Worm (Caenorhabditis elegans): ENCODE results near the gene kle-2.

The kle-2 gene

ce11 chrIII:7928549-7929129 is 12.9 kb upstream of the kle-2 start, which contains the start of the genes C29E4.13 and npp-15:
TSS of gene C29E4.13 (minus strand) at chrIII:7928717.
TSS of gene npp-15 (plus strand) at chrIII:7929043.
- peak; percentile 20 for TF ChIP-seq nfya-1 (tag; optimal IDR thresholded peaks at IDR 0.05)
- no peak for TF ChIP-seq che-1 (tag; optimal IDR thresholded peaks at IDR 0.05)

- TF ChIP-seq ahr-1 (tag; optimal IDR thresholded peaks at IDR 0.05) (no peak), hlh-8 (tag; optimal IDR thresholded peaks at IDR 0.05) (no peak), dve-1 (tag; optimal IDR thresholded peaks at IDR 0.05) (no peak), pqm-1 (tag; optimal IDR thresholded peaks at IDR 0.05) (no peak), dmd-4 (tag; optimal IDR thresholded peaks at IDR 0.05; ENCODE audit: borderline replicate concordance) (no peak), ceh-2 (tag; optimal IDR thresholded peaks at IDR 0.05) (no peak), lin-11 (tag; optimal IDR thresholded peaks at IDR 0.05) (no peak), che-1 (tag; optimal IDR thresholded peaks at IDR 0.05) (no peak), ceh-22 (tag; optimal IDR thresholded peaks at IDR 0.05) (no peak), pha-2 (tag; optimal IDR thresholded peaks at IDR 0.05) (no peak), syd-9 (tag; optimal IDR thresholded peaks at IDR 0.05) (no peak), ceh-48 (tag; optimal IDR thresholded peaks at IDR 0.05) (no peak), ceh-24 (tag; optimal IDR thresholded peaks at IDR 0.05) (no peak), unc-3 (GFP tag; conservative IDR thresholded peaks at IDR 0.05) (no peak), unc-3 (tag; optimal IDR thresholded peaks at IDR 0.05) (no peak), ama-1 (optimal IDR thresholded peaks at IDR 0.05) (no peak), ceh-14 (tag; optimal IDR thresholded peaks at IDR 0.05) (no peak), ceh-19 (GFP tag; optimal IDR thresholded peaks at IDR 0.05) (no peak), hlh-6 (tag; optimal IDR thresholded peaks at IDR 0.05) (no peak), nhr-11 (tag; optimal IDR thresholded peaks at IDR 0.05) (no peak)
These were observed 8.3 kb upstream of the kle-2 start, which contains the start of gene ran-2 for ce11 chrIII:7933235-7933634. TSS of gene ran-2 (plus strand) at chrIII:7933535.

- TF ChIP-seq ceh-34 (tag; optimal IDR thresholded peaks at IDR 0.05) (no peak), dmd-4 (tag; optimal IDR thresholded peaks at IDR 0.05; ENCODE audit: borderline replicate concordance) (no peak), unc-55 (GFP tag; optimal IDR thresholded peaks at IDR 0.05) (no peak), nhr-11 (tag; optimal IDR thresholded peaks at IDR 0.05) (no peak), K09A11.1 (tag; optimal IDR thresholded peaks at IDR 0.05; ENCODE audit: insufficient read depth) (no peak), ref-2 (tag; optimal IDR thresholded peaks at IDR 0.05) (no peak), syd-9 (tag; optimal IDR thresholded peaks at IDR 0.05) (no peak), pha-2 (tag; optimal IDR thresholded peaks at IDR 0.05) (no peak), tbx-7 (tag; optimal IDR thresholded peaks at IDR 0.05) (no peak), ceh-30 (tag; optimal IDR thresholded peaks at IDR 0.05) (no peak)
These were observed 4.0 kb upstream of the kle-2 start, which contains the start of gene C29E4.10 for ce11 chrIII:7937548-7937947. TSS of gene C29E4.10 (plus strand) at chrIII:7937848.

ce11 chrIII:7940819-7941218 is 698 bp upstream of the kle-2 start, which contains the start of gene C29E4.12:
TSS of gene C29E4.12 (plus strand) at chrIII:7941151.
- TF ChIP-seq gmeb-2 (tag; optimal IDR thresholded peaks at IDR 0.05), result no peak
- TF ChIP-seq ceh-2 (tag; optimal IDR thresholded peaks at IDR 0.05), result no peak
- no peak for TF ChIP-seq T23F11.4 (GFP tag; optimal IDR thresholded peaks at IDR 0.05)
- peak; percentile 56 for TF ChIP-seq nfya-1 (tag; optimal IDR thresholded peaks at IDR 0.05)
- TF ChIP-seq ceh-34 (tag; optimal IDR thresholded peaks at IDR 0.05), result no peak

- TF ChIP-seq K09A11.1 (tag; optimal IDR thresholded peaks at IDR 0.05; ENCODE audit: insufficient read depth), result no peak
- TF ChIP-seq pha-2 (tag; optimal IDR thresholded peaks at IDR 0.05), result no peak
- no peak for TF ChIP-seq hlh-8 (tag; optimal IDR thresholded peaks at IDR 0.05)
- no peak for TF ChIP-seq pqm-1 (tag; optimal IDR thresholded peaks at IDR 0.05)
These were observed 5.5 kb downstream of the kle-2 start, which contains the start of gene gsto-1 for ce11 chrIII:7946968-7947491. TSS of gene gsto-1 (minus strand) at chrIII:7947018.

- TF ChIP-seq ceh-24 (tag; optimal IDR thresholded peaks at IDR 0.05) (no peak), lin-11 (tag; optimal IDR thresholded peaks at IDR 0.05) (no peak), hlh-8 (tag; optimal IDR thresholded peaks at IDR 0.05) (no peak), nfya-1 (tag; optimal IDR thresholded peaks at IDR 0.05) (no peak), che-1 (tag; optimal IDR thresholded peaks at IDR 0.05) (no peak), C38D4.7 (GFP tag; optimal IDR thresholded peaks at IDR 0.05) (no peak), nhr-232 (tag; optimal IDR thresholded peaks at IDR 0.05) (no peak), odd-2 (tag; optimal IDR thresholded peaks at IDR 0.05) (no peak), pag-3 (tag; optimal IDR thresholded peaks at IDR 0.05; ENCODE audit: borderline replicate concordance) (no peak), lim-6 (tag; optimal IDR thresholded peaks at IDR 0.05) (no peak), ets-4 (tag; optimal IDR thresholded peaks at IDR 0.05) (no peak), syd-9 (tag; optimal IDR thresholded peaks at IDR 0.05) (no peak)
These were observed 6.2 kb downstream of the kle-2 start for ce11 chrIII:7947677-7948076.

Data from whole organism, late embryonic.